Fruit fly (Drosophila melanogaster): Measurements from ENCODE around the gene CG31909.

dm6 chr2L:7300004-7300403 is 42.7 kb downstream of the CG31909 start:
- no peak for TF ChIP-seq Ets98B (GFP tag; IDR thresholded peaks at IDR 0.05)
- TF ChIP-seq CG8159 (tag; optimal IDR thresholded peaks at IDR 0.05), result no peak
- no peak for TF ChIP-seq CG13204 (GFP tag; optimal IDR thresholded peaks at IDR 0.05)
- TF ChIP-seq CG14655 (GFP tag; optimal IDR thresholded peaks at IDR 0.05), result no peak
- TF ChIP-seq EcR (GFP tag; optimal IDR thresholded peaks at IDR 0.05), result no peak
- no peak for TF ChIP-seq CG12605 (GFP tag; IDR thresholded peaks at IDR 0.05)
- TF ChIP-seq Snoo (tag; optimal IDR thresholded peaks at IDR 0.05), result no peak
- no peak for TF ChIP-seq CG4496 (GFP tag; IDR thresholded peaks at IDR 0.05)
- TF ChIP-seq Pif1A (GFP tag; optimal IDR thresholded peaks at IDR 0.05), result no peak
- TF ChIP-seq gl (tag; optimal IDR thresholded peaks at IDR 0.05), result no peak
